Worm (Caenorhabditis elegans): ENCODE measurements around the gene Y73F8A.23.
A peak's percentile ranks its signal among the peaks of the same experiment; 100 is the strongest.

Gene Y73F8A.23

DNA sequence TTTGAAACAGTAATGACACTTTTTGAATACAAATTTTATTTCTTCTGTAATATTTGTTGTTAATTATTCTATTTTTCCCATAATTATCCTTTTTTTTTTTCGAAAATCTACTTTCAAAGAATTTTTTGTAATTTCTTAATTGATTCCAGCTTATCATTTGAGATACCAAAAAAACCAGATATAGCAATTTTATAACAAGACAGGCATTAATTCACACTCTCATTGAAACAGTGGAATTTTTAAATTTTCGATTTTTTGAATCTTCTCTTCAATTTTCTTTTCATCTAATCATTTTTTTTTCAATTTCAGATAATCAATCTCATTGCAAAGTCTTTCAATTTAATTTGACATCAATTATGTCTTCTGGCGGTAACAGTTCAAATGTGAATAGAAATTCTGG is 44.4 kb downstream of the Y73F8A.23 start, which contains the start of gene nhr-5:
Gene nhr-5, plus strand, starts transcription at position 301 of the 400 bp plus-strand sequence.
- TF ChIP-seq unc-130 (GFP tag; optimal IDR thresholded peaks at IDR 0.05) (no peak), Y95B8A.8 (GFP tag; IDR thresholded peaks at IDR 0.05) (no peak), hrde-1 (tag; optimal IDR thresholded peaks at IDR 0.05; ENCODE audit: borderline replicate concordance) (no peak), K12H6.12 (tag; optimal IDR thresholded peaks at IDR 0.05) (no peak), chd-7 (tag; optimal IDR thresholded peaks at IDR 0.05) (no peak), F57A8.1 (GFP tag; optimal IDR thresholded peaks at IDR 0.05) (no peak), ceh-27 (GFP tag; optimal IDR thresholded peaks at IDR 0.05) (no peak), snpc-1.1 (tag; optimal IDR thresholded peaks at IDR 0.05; ENCODE audit: insufficient read depth) (no peak), ceh-79 (tag; optimal IDR thresholded peaks at IDR 0.05) (no peak), F57C9.4 (tag; optimal IDR thresholded peaks at IDR 0.05) (no peak), lin-26 (GFP tag; IDR thresholded peaks at IDR 0.05) (no peak)

ce11 chrIV:15398643-15399042 is 45.7 kb downstream of the Y73F8A.23 start:
- TF ChIP-seq snpc-1.3 (tag; optimal IDR thresholded peaks at IDR 0.05; ENCODE audit: insufficient read depth) (no peak), lin-40 (tag; optimal IDR thresholded peaks at IDR 0.05) (peak; percentile 67), die-1 (tag; optimal IDR thresholded peaks at IDR 0.05) (no peak), ZK185.1 (tag; optimal IDR thresholded peaks at IDR 0.05; ENCODE audit: poor library complexity, severe bottlenecking) (no peak), akir-1 (GFP tag; optimal IDR thresholded peaks at IDR 0.05) (no peak), chd-7 (tag; optimal IDR thresholded peaks at IDR 0.05) (no peak), cebp-2 (GFP tag; IDR thresholded peaks at IDR 0.05) (no peak), madf-6 (GFP tag; IDR thresholded peaks at IDR 0.05) (no peak), B0035.1 (tag; optimal IDR thresholded peaks at IDR 0.05) (no peak), lir-1 (GFP tag; conservative IDR thresholded peaks at IDR 0.05) (no peak), hmg-1.2 (GFP tag; IDR thresholded peaks at IDR 0.05) (peak; percentile 26; the same call in 1 of the 2 replicates), unc-62 (GFP tag; optimal IDR thresholded peaks at IDR 0.05) (no peak), ztf-22 (GFP tag; optimal IDR thresholded peaks at IDR 0.05) (no peak), ztf-26 (tag; optimal IDR thresholded peaks at IDR 0.05) (peak; percentile 83), snpc-3.4 (tag; optimal IDR thresholded peaks at IDR 0.05) (no peak), ceh-79 (tag; optimal IDR thresholded peaks at IDR 0.05) (no peak), tlf-1 (GFP tag; optimal IDR thresholded peaks at IDR 0.05) (no peak), nhr-90 (tag; optimal IDR thresholded peaks at IDR 0.05) (no peak), B0336.3 (GFP tag; IDR thresholded peaks at IDR 0.05) (peak; percentile 20; the same call in 1 of the 2 replicates), fkh-3 (tag; optimal IDR thresholded peaks at IDR 0.05) (no peak), lsl-1 (GFP tag; optimal IDR thresholded peaks at IDR 0.05) (no peak), C17E4.6 (GFP tag; IDR thresholded peaks at IDR 0.05) (no peak), F57A8.1 (GFP tag; optimal IDR thresholded peaks at IDR 0.05) (no peak), madf-10 (tag; optimal IDR thresholded peaks at IDR 0.05) (no peak), dox-1 (GFP tag; IDR thresholded peaks at IDR 0.05) (no peak), egl-18 (GFP tag; IDR thresholded peaks at IDR 0.05) (no peak), pbrm-1 (GFP tag; IDR thresholded peaks at IDR 0.05) (no peak), cebp-1 (GFP tag; IDR thresholded peaks at IDR 0.05) (no peak), cebp-1 (tag; optimal IDR thresholded peaks at IDR 0.05) (peak; percentile 25), sea-2 (GFP tag; IDR thresholded peaks at IDR 0.05) (no peak), somi-1 (GFP tag; optimal IDR thresholded peaks at IDR 0.05) (peak; percentile 87)

All from whole organism, young adult.